Fruit fly (Drosophila melanogaster) whole organism, pupa: Measurements from ENCODE around the gene JMJD7.

Experiments
- CG10348 ChIP-seq: fragments of 200-800 bp; sonication (Bioruptor generic); IDR thresholded peaks from 2 replicates; pipeline ENCODE4 v1.3.6; 2022; ENCODE audit warnings: missing biosample characterization, missing genetic modification characterization
- CG12605 ChIP-seq: fragments of 200-800 bp; sonication (Bioruptor generic); IDR thresholded peaks from 2 replicates; pipeline ENCODE4 v1.3.6; 2022; ENCODE audit warnings: missing biosample characterization, missing genetic modification characterization
- CG13204 ChIP-seq: fragments of 200-800 bp; sonication (Bioruptor generic); optimal IDR thresholded peaks from 2 replicates; lab custom pipeline; 2018; ENCODE audit warnings: missing biosample characterization, mild to moderate bottlenecking, missing genetic modification characterization, moderate library complexity
- CG14655 ChIP-seq: fragments of 200-800 bp; sonication (Bioruptor generic); optimal IDR thresholded peaks from 3 replicates; lab custom pipeline; 2017; ENCODE audit warnings: mild to moderate bottlenecking, missing biosample characterization, missing genetic modification reagents, missing genetic modification characterization
- CG15710 ChIP-seq: fragments of 200-800 bp; sonication (Bioruptor generic); optimal IDR thresholded peaks from 2 replicates; lab custom pipeline; 2018; ENCODE audit warnings: missing biosample characterization, mild to moderate bottlenecking, missing genetic modification characterization, moderate library complexity
- CG17806 ChIP-seq: fragments of 200-800 bp; sonication (Bioruptor generic); optimal IDR thresholded peaks from 2 replicates; lab custom pipeline; 2018; ENCODE audit warnings: missing biosample characterization, mild to moderate bottlenecking, missing genetic modification characterization, moderate library complexity
- CG32121 ChIP-seq: fragments of 200-800 bp; sonication (Bioruptor generic); IDR thresholded peaks from 2 replicates; pipeline ENCODE4 v1.3.6; 2022; ENCODE audit warnings: missing biosample characterization, missing genetic modification characterization
- CG34367 ChIP-seq: fragments of 200-800 bp; sonication (Bioruptor generic); optimal IDR thresholded peaks from 2 replicates; lab custom pipeline; 2018; ENCODE audit warnings: missing biosample characterization, mild to moderate bottlenecking, missing genetic modification characterization
- CG4496 ChIP-seq: fragments of 200-800 bp; sonication (Bioruptor generic); IDR thresholded peaks from 3 replicates; pipeline ENCODE4 v1.3.6; 2022; ENCODE audit warnings: missing biosample characterization, missing genetic modification characterization
- CG8159 ChIP-seq: fragments of 200-800 bp; sonication (Bioruptor generic); optimal IDR thresholded peaks from 3 replicates; lab custom pipeline; 2018; ENCODE audit warnings: missing biosample characterization, mild to moderate bottlenecking, missing genetic modification characterization, moderate library complexity
- CG8301 ChIP-seq: fragments of 200-800 bp; sonication (Bioruptor generic); optimal IDR thresholded peaks from 2 replicates; lab custom pipeline; 2018; ENCODE audit warnings: missing biosample characterization, mild to moderate bottlenecking, missing genetic modification characterization
- CG9948 ChIP-seq: fragments of 200-800 bp; sonication (Bioruptor generic); optimal IDR thresholded peaks from 2 replicates; lab custom pipeline; 2018; ENCODE audit warnings: missing biosample characterization, mild to moderate bottlenecking, missing genetic modification characterization, moderate library complexity
- D1 ChIP-seq: fragments of 200-800 bp; sonication (Bioruptor generic); optimal IDR thresholded peaks from 2 replicates; lab custom pipeline; 2018; ENCODE audit warnings: missing biosample characterization, mild to moderate bottlenecking, missing genetic modification characterization, moderate library complexity
- EcR ChIP-seq: fragments of 200-800 bp; sonication (Bioruptor generic); optimal IDR thresholded peaks from 3 replicates; lab custom pipeline; 2019; ENCODE audit warnings: missing biosample characterization, missing genetic modification characterization, mild to moderate bottlenecking, moderate library complexity, missing genetic modification reagents
- Ets98B ChIP-seq: fragments of 200-800 bp; sonication (Bioruptor generic); IDR thresholded peaks from 2 replicates; pipeline ENCODE4 v1.3.6; 2022; ENCODE audit warnings: missing biosample characterization, missing genetic modification characterization
- Pif1A ChIP-seq: fragments of 200-800 bp; sonication (Bioruptor generic); optimal IDR thresholded peaks from 3 replicates; lab custom pipeline; 2016; ENCODE audit warnings: missing biosample characterization, missing genetic modification characterization
- Pif1B ChIP-seq: fragments of 200-800 bp; sonication (Bioruptor generic); optimal IDR thresholded peaks from 3 replicates; lab custom pipeline; 2016; ENCODE audit warnings: missing biosample characterization, missing genetic modification characterization
- Snoo ChIP-seq: fragments of 200-800 bp; sonication (Bioruptor generic); optimal IDR thresholded peaks from 3 replicates; lab custom pipeline; 2017; ENCODE audit warnings: missing biosample characterization, mild to moderate bottlenecking, missing genetic modification characterization, inconsistent platforms
- fd96Ca ChIP-seq: fragments of 200-800 bp; sonication (Bioruptor generic); IDR thresholded peaks from 3 replicates; pipeline ENCODE4 v1.3.6; 2022; ENCODE audit warnings: missing biosample characterization, missing genetic modification characterization
- gl ChIP-seq: fragments of 200-800 bp; sonication (Bioruptor generic); optimal IDR thresholded peaks from 2 replicates; lab custom pipeline; 2018; ENCODE audit warnings: missing biosample characterization, mild to moderate bottlenecking, missing genetic modification characterization
- rn ChIP-seq: fragments of 200-800 bp; sonication (Bioruptor generic); IDR thresholded peaks from 2 replicates; pipeline ENCODE4 v1.3.6; 2022; ENCODE audit warnings: missing biosample characterization, missing genetic modification characterization

Gene JMJD7

dm6 chr3L:13486860-13487404, 36.8 kb upstream of the JMJD7 start:
- TF ChIP-seq CG15710 (tag; lab: Kevin White, UChicago) (no peak), rn (GFP tag; lab: Robert Waterston, UW) (no peak), EcR (GFP tag; lab: Kevin White, UChicago) (peak; percentile 24), CG34367 (no peak), CG10348 (GFP tag; lab: Robert Waterston, UW) (no peak), Pif1B (GFP tag; lab: Kevin White, UChicago) (no peak), CG8159 (tag; lab: Kevin White, UChicago) (no peak), fd96Ca (GFP tag; lab: Robert Waterston, UW) (no peak), CG9948 (tag; lab: Kevin White, UChicago) (no peak), CG13204 (GFP tag; lab: Kevin White, UChicago) (peak; percentile 5), CG4496 (GFP tag; lab: Robert Waterston, UW) (peak; percentile 62; the same call in 2 of the 3 replicates), Pif1A (no peak), gl (no peak), CG8301 (tag; lab: Kevin White, UChicago) (peak; percentile 5), D1 (no peak), CG32121 (peak; percentile 24; the same call in 1 of the 2 replicates), CG17806 (tag; lab: Kevin White, UChicago) (no peak), Ets98B (peak; percentile 36; the same call in 1 of the 2 replicates), Snoo (tag; lab: Kevin White, UChicago) (no peak)

- TF ChIP-seq EcR (GFP tag; lab: Kevin White, UChicago), result no peak
- no peak for TF ChIP-seq Ets98B
- no peak for TF ChIP-seq CG32121
- no peak for TF ChIP-seq CG8301 (tag; lab: Kevin White, UChicago)
- no peak for TF ChIP-seq Pif1A
- TF ChIP-seq CG8159 (tag; lab: Kevin White, UChicago), result no peak
- no peak for TF ChIP-seq Snoo (tag; lab: Kevin White, UChicago)
- TF ChIP-seq CG17806 (tag; lab: Kevin White, UChicago), result no peak
- TF ChIP-seq D1, result no peak
- no peak for TF ChIP-seq CG15710 (tag; lab: Kevin White, UChicago)
- TF ChIP-seq CG13204 (GFP tag; lab: Kevin White, UChicago), result no peak
- no peak for TF ChIP-seq CG4496 (GFP tag; lab: Robert Waterston, UW)
- no peak for TF ChIP-seq Pif1B (GFP tag; lab: Kevin White, UChicago)
- TF ChIP-seq rn (GFP tag; lab: Robert Waterston, UW), result no peak
- no peak for TF ChIP-seq CG34367
- no peak for TF ChIP-seq CG12605 (GFP tag; lab: Robert Waterston, UW)
- no peak for TF ChIP-seq CG14655 (GFP tag; lab: Kevin White, UChicago)
These were observed 36.2 kb upstream of the JMJD7 start, which contains the start of the genes Abp1 and Tgi for dm6 chr3L:13486041-13486859. Abp1 (minus strand) TSS chr3L:13486280. Tgi (plus strand) TSS chr3L:13486797.

dm6 chr3L:13480241-13480627, 30.2 kb upstream of the JMJD7 start:
- TF ChIP-seq fd96Ca (GFP tag; lab: Robert Waterston, UW) (no peak), CG14655 (GFP tag; lab: Kevin White, UChicago) (no peak), rn (GFP tag; lab: Robert Waterston, UW) (no peak), CG4496 (GFP tag; lab: Robert Waterston, UW) (no peak), CG17806 (tag; lab: Kevin White, UChicago) (no peak), CG12605 (GFP tag; lab: Robert Waterston, UW) (no peak)

dm6 chr3L:13479609-13480240, 29.6 kb upstream of the JMJD7 start:
- no peak for TF ChIP-seq EcR (GFP tag; lab: Kevin White, UChicago)
- peak; percentile 32 for TF ChIP-seq Snoo (tag; lab: Kevin White, UChicago)
- peak; percentile 44 for TF ChIP-seq CG8159 (tag; lab: Kevin White, UChicago)
- TF ChIP-seq CG12605 (GFP tag; lab: Robert Waterston, UW), result no peak
- peak; percentile 35 for TF ChIP-seq CG17806 (tag; lab: Kevin White, UChicago)
- no peak for TF ChIP-seq CG13204 (GFP tag; lab: Kevin White, UChicago)
- TF ChIP-seq CG4496 (GFP tag; lab: Robert Waterston, UW), result peak; percentile 46; the same call in 1 of the 3 replicates
- peak; percentile 62 for TF ChIP-seq CG8301 (tag; lab: Kevin White, UChicago)
- TF ChIP-seq rn (GFP tag; lab: Robert Waterston, UW), result no peak
- no peak for TF ChIP-seq D1
- TF ChIP-seq CG34367, result no peak
- peak; percentile 23; the same call in 1 of the 3 replicates for TF ChIP-seq fd96Ca (GFP tag; lab: Robert Waterston, UW)
- TF ChIP-seq CG9948 (tag; lab: Kevin White, UChicago), result peak; percentile 45
- peak; percentile 39 for TF ChIP-seq Pif1B (GFP tag; lab: Kevin White, UChicago)
- no peak for TF ChIP-seq CG10348 (GFP tag; lab: Robert Waterston, UW)
- TF ChIP-seq CG32121, result peak; percentile 46; the same call in 1 of the 2 replicates
- TF ChIP-seq gl, result peak; percentile 6
- peak; percentile 37 for TF ChIP-seq CG15710 (tag; lab: Kevin White, UChicago)
- TF ChIP-seq CG14655 (GFP tag; lab: Kevin White, UChicago), result peak; percentile 73
- peak; percentile 65 for TF ChIP-seq Pif1A
- TF ChIP-seq Ets98B, result no peak
- TF ChIP-seq, all 21 proteins: peak for 13

dm6 chr3L:13479204-13479600, 29.1 kb upstream of the JMJD7 start:
- TF ChIP-seq CG34367 (no peak), Pif1B (GFP tag; lab: Kevin White, UChicago) (no peak), CG15710 (tag; lab: Kevin White, UChicago) (no peak), EcR (GFP tag; lab: Kevin White, UChicago) (no peak)
